Fruit fly (Drosophila melanogaster) whole organism: ENCODE data around the gene pnt.

Experiments used
- Dll ChIP-seq: fragments of >200 bp; optimal IDR thresholded peaks from 2 replicates; lab custom pipeline; 2017
- EcR ChIP-seq, 2 experiments: fragments of >200 bp; optimal IDR thresholded peaks; 2 replicates each; lab custom pipeline; 2017; ENCODE audit warnings: missing biosample characterization in 2 of 2, missing genetic modification characterization in 2 of 2, missing genetic modification reagents in 2 of 2
- pan ChIP-seq: fragments of >200 bp; optimal IDR thresholded peaks from 2 replicates; lab custom pipeline; 2017
- psq ChIP-seq: fragments of >200 bp; optimal IDR thresholded peaks from 2 replicates; lab custom pipeline; 2017
- usp ChIP-seq: fragments of >200 bp; optimal IDR thresholded peaks from 2 replicates; lab custom pipeline; 2017; ENCODE audit warnings: missing biosample characterization, missing genetic modification characterization, mixed read lengths

DNA sequence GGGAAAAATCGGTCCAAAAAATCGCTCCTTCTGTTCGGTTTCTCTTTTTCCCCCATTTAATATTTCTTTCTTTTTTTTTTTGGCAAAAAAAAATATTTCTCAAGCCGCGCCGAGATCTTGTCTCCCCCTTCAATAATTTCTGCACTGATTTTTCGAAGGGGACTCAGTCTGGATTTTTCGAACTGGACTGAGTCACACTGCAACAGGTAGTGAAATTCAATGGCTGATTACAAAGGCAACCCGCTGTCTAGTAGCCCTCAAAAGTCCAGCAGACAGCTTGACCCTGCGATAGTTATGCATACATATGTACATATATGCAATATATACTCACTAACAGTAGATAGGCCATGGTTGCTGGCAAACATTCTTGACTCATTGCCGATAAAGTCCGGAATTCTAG is 25.7 kb downstream of the pnt start:
- TF ChIP-seq psq (lab: Kevin White, UChicago) (no peak), EcR (GFP tag; optimal IDR thresholded peaks at IDR 0.05; lab: Kevin White, UChicago) (no peak), Dll (lab: Kevin White, UChicago) (no peak), pan (lab: Kevin White, UChicago) (no peak), usp (no peak)
